Worm (Caenorhabditis elegans): ENCODE data around the gene F08H9.3.

F08H9.3 gene

ce11 chrV:14496446-14496845, 33.3 kb upstream of the F08H9.3 start:
- TF ChIP-seq dao-5 (tag; optimal IDR thresholded peaks at IDR 0.05) (no peak), W03F9.2 (tag; optimal IDR thresholded peaks at IDR 0.05) (no peak), him-1 (tag; optimal IDR thresholded peaks at IDR 0.05) (no peak)

ce11 chrV:14495493-14495892, 32.4 kb upstream of the F08H9.3 start:
- TF ChIP-seq him-1 (tag; optimal IDR thresholded peaks at IDR 0.05) (no peak), W03F9.2 (tag; optimal IDR thresholded peaks at IDR 0.05) (no peak), dao-5 (tag; optimal IDR thresholded peaks at IDR 0.05) (no peak)

- TF ChIP-seq W03F9.2 (tag; optimal IDR thresholded peaks at IDR 0.05): no peak
- no peak for TF ChIP-seq dao-5 (tag; optimal IDR thresholded peaks at IDR 0.05)
- TF ChIP-seq him-1 (tag; optimal IDR thresholded peaks at IDR 0.05): no peak
Measured at ce11 chrV:14493665-14494064, 30.5 kb upstream of the F08H9.3 start.

- no peak for TF ChIP-seq him-1 (tag; optimal IDR thresholded peaks at IDR 0.05)
- TF ChIP-seq dao-5 (tag; optimal IDR thresholded peaks at IDR 0.05): no peak
- no peak for TF ChIP-seq W03F9.2 (tag; optimal IDR thresholded peaks at IDR 0.05)
Measured at ce11 chrV:14491097-14491496, 28.0 kb upstream of the F08H9.3 start.

ce11 chrV:14484582-14484981, 21.4 kb upstream of the F08H9.3 start, which contains the start of gene R02D5.4:
R02D5.4 (minus strand) TSS chrV:14484682.
- TF ChIP-seq him-1 (tag; optimal IDR thresholded peaks at IDR 0.05): no peak
- TF ChIP-seq dao-5 (tag; optimal IDR thresholded peaks at IDR 0.05): no peak
- TF ChIP-seq W03F9.2 (tag; optimal IDR thresholded peaks at IDR 0.05): no peak

ce11 chrV:14482728-14483210, 19.6 kb upstream of the F08H9.3 start, which contains the start of gene R02D5.3:
R02D5.3 (plus strand) TSS chrV:14483160.
- no peak for TF ChIP-seq W03F9.2 (tag; optimal IDR thresholded peaks at IDR 0.05)
- TF ChIP-seq dao-5 (tag; optimal IDR thresholded peaks at IDR 0.05): no peak
- no peak for TF ChIP-seq him-1 (tag; optimal IDR thresholded peaks at IDR 0.05)

- TF ChIP-seq him-1 (tag; optimal IDR thresholded peaks at IDR 0.05): no peak
- no peak for TF ChIP-seq dao-5 (tag; optimal IDR thresholded peaks at IDR 0.05)
- TF ChIP-seq W03F9.2 (tag; optimal IDR thresholded peaks at IDR 0.05): no peak
Measured at ce11 chrV:14481987-14482386, 18.8 kb upstream of the F08H9.3 start, which contains the start of gene R02D5.10. R02D5.10 (plus strand) TSS chrV:14482287.

ce11 chrV:14481401-14481800, 18.3 kb upstream of the F08H9.3 start, which contains the start of gene R02D5.7:
R02D5.7 (minus strand) TSS chrV:14481501.
- TF ChIP-seq W03F9.2 (tag; optimal IDR thresholded peaks at IDR 0.05) (no peak), dao-5 (tag; optimal IDR thresholded peaks at IDR 0.05) (no peak), him-1 (tag; optimal IDR thresholded peaks at IDR 0.05) (no peak)

- no peak for TF ChIP-seq him-1 (tag; optimal IDR thresholded peaks at IDR 0.05)
- no peak for TF ChIP-seq dao-5 (tag; optimal IDR thresholded peaks at IDR 0.05)
- no peak for TF ChIP-seq W03F9.2 (tag; optimal IDR thresholded peaks at IDR 0.05)
Measured at ce11 chrV:14480533-14480932, 17.4 kb upstream of the F08H9.3 start.

- TF ChIP-seq dao-5 (tag; optimal IDR thresholded peaks at IDR 0.05) (no peak), him-1 (tag; optimal IDR thresholded peaks at IDR 0.05) (no peak), W03F9.2 (tag; optimal IDR thresholded peaks at IDR 0.05) (no peak)
Measured at ce11 chrV:14478979-14479378, 15.8 kb upstream of the F08H9.3 start, which contains the start of gene clec-55. clec-55 (plus strand) TSS chrV:14479279.

- TF ChIP-seq dao-5 (tag; optimal IDR thresholded peaks at IDR 0.05): no peak
- no peak for TF ChIP-seq him-1 (tag; optimal IDR thresholded peaks at IDR 0.05)
- TF ChIP-seq W03F9.2 (tag; optimal IDR thresholded peaks at IDR 0.05): no peak
Measured at ce11 chrV:14476680-14477079, 13.5 kb upstream of the F08H9.3 start, which contains the start of gene clec-54. clec-54 (plus strand) TSS chrV:14476903.

ce11 chrV:14474099-14474498, 11.0 kb upstream of the F08H9.3 start, which contains the start of gene clec-56:
clec-56 (plus strand) TSS chrV:14474399.
- TF ChIP-seq dao-5 (tag; optimal IDR thresholded peaks at IDR 0.05) (no peak), him-1 (tag; optimal IDR thresholded peaks at IDR 0.05) (no peak)

ce11 chrV:14472229-14472628, 9.1 kb upstream of the F08H9.3 start, which contains the start of gene clec-227:
clec-227 (plus strand) TSS chrV:14472529.
- no peak for TF ChIP-seq him-1 (tag; optimal IDR thresholded peaks at IDR 0.05)
- no peak for TF ChIP-seq W03F9.2 (tag; optimal IDR thresholded peaks at IDR 0.05)
- no peak for TF ChIP-seq dao-5 (tag; optimal IDR thresholded peaks at IDR 0.05)

ce11 chrV:14468931-14469330, 5.8 kb upstream of the F08H9.3 start, which contains the start of gene clec-57:
clec-57 (plus strand) TSS chrV:14469231.
- TF ChIP-seq W03F9.2 (tag; optimal IDR thresholded peaks at IDR 0.05) (no peak), him-1 (tag; optimal IDR thresholded peaks at IDR 0.05) (no peak), dao-5 (tag; optimal IDR thresholded peaks at IDR 0.05) (no peak)
